Worm (Caenorhabditis elegans) whole organism, L4 larva: ENCODE data around the gene orc-2.

Experiments used
- F26F4.8 ChIP-seq: fragments of 200-800 bp; sonication (Bioruptor generic); conservative IDR thresholded peaks from 2 replicates; pipeline ENCODE4 v1.3.6; 2022; ENCODE audit warnings: missing genetic modification characterization, missing compliant biosample characterization
- F49E8.2 ChIP-seq: sonication (generic microtip); optimal IDR thresholded peaks from 2 replicates; lab custom pipeline; 2016; ENCODE audit warnings: missing compliant biosample characterization, mild to moderate bottlenecking, missing genetic modification characterization, borderline replicate concordance
- T20F7.1 ChIP-seq: fragments of 200-800 bp; sonication (Bioruptor generic); optimal IDR thresholded peaks from 2 replicates; lab custom pipeline; 2018; ENCODE audit warnings: mild to moderate bottlenecking, missing genetic modification characterization, missing compliant biosample characterization
- Y48G9A.11 ChIP-seq: fragments of 200-800 bp; sonication (Bioruptor generic); IDR thresholded peaks from 2 replicates; pipeline ENCODE4 v1.3.6; 2022; ENCODE audit warnings: missing genetic modification reagents, missing genetic modification characterization, missing compliant biosample characterization
- Y5F2A.4 ChIP-seq: fragments of 200-800 bp; sonication (Bioruptor generic); optimal IDR thresholded peaks from 2 replicates; lab custom pipeline; 2018; ENCODE audit warnings: mild to moderate bottlenecking, missing genetic modification characterization, missing compliant biosample characterization
- ZK337.2 ChIP-seq: fragments of 200-800 bp; sonication (Bioruptor generic); IDR thresholded peaks from 2 replicates; pipeline ENCODE4 v1.3.6; 2022; ENCODE audit warnings: missing genetic modification reagents, missing genetic modification characterization, missing compliant biosample characterization
- ZK546.5 ChIP-seq, 2 experiments: sonication (generic microtip); optimal IDR thresholded peaks; 2 replicates each; lab custom pipeline; 2017; ENCODE audit warnings: missing biosample characterization in 2 of 2, missing genetic modification characterization in 2 of 2
- aha-1 ChIP-seq: fragments of 150-350 bp; peaks from one replicate; lab custom pipeline; 2014; ENCODE audit warnings: missing biosample characterization, missing genetic modification characterization
- arid-1 ChIP-seq: fragments of 200-800 bp; sonication (Bioruptor generic); conservative IDR thresholded peaks from 2 replicates; pipeline ENCODE4 v1.3.6; 2022; ENCODE audit warnings: missing genetic modification reagents, missing genetic modification characterization, missing compliant biosample characterization
- ceh-62 ChIP-seq: sonication (generic microtip); optimal IDR thresholded peaks from 2 replicates; lab custom pipeline; 2017; ENCODE audit warnings: missing biosample characterization, missing genetic modification characterization
- ceh-82 ChIP-seq: sonication (generic microtip); optimal IDR thresholded peaks from 2 replicates; lab custom pipeline; 2017; ENCODE audit warnings: missing biosample characterization, missing genetic modification characterization
- cey-2 ChIP-seq: sonication (generic microtip); optimal IDR thresholded peaks from 3 replicates; lab custom pipeline; 2017; ENCODE audit warnings: missing genetic modification characterization, mild to moderate bottlenecking, missing compliant biosample characterization, antibody characterized with exemption, borderline replicate concordance; ENCODE audit not compliant: insufficient read depth
- daf-12 ChIP-seq: fragments of 150-350 bp; optimal IDR thresholded peaks from 2 replicates; lab custom pipeline; 2014; ENCODE audit warnings: missing biosample characterization, missing genetic modification reagents, missing genetic modification characterization
- daf-16 ChIP-seq, 3 experiments: sonication (generic microtip); optimal IDR thresholded peaks; 2 replicates each; lab custom pipeline; 2016 to 2017; ENCODE audit warnings: missing genetic modification characterization in 3 of 3, missing genetic modification reagents in 3 of 3, mild to moderate bottlenecking in 2 of 3, missing compliant biosample characterization in 2 of 3, missing biosample characterization in 1 of 3, moderate library complexity in 1 of 3
- daf-19 ChIP-seq: fragments of 200-800 bp; sonication (Bioruptor generic); conservative IDR thresholded peaks from 2 replicates; pipeline ENCODE4 v1.3.6; 2022; ENCODE audit warnings: missing genetic modification characterization, missing compliant biosample characterization
- daf-8 ChIP-seq: fragments of 200-800 bp; sonication (Bioruptor generic); IDR thresholded peaks from 2 replicates; pipeline ENCODE4 v1.3.6; 2022; ENCODE audit warnings: missing genetic modification characterization, missing compliant biosample characterization
- dmd-6 ChIP-seq: fragments of 200-800 bp; sonication (Bioruptor generic); IDR thresholded peaks from 2 replicates; pipeline ENCODE4 v1.3.6; 2022; ENCODE audit warnings: missing genetic modification reagents, missing genetic modification characterization, missing compliant biosample characterization
- dmd-8 ChIP-seq: fragments of 200-800 bp; sonication (Bioruptor generic); IDR thresholded peaks from 2 replicates; pipeline ENCODE4 v1.3.6; 2022; ENCODE audit warnings: missing genetic modification characterization, missing compliant biosample characterization
- egl-27 ChIP-seq: sonication (generic microtip); optimal IDR thresholded peaks from 3 replicates; lab custom pipeline; 2017; ENCODE audit warnings: missing biosample characterization, missing genetic modification reagents, missing genetic modification characterization
- egl-43 ChIP-seq: fragments of 200-800 bp; sonication (Bioruptor generic); IDR thresholded peaks from 2 replicates; pipeline ENCODE4 v1.3.6; 2022; ENCODE audit warnings: missing genetic modification reagents, missing genetic modification characterization, missing compliant biosample characterization
- jun-1 ChIP-seq: fragments of 150-350 bp; optimal IDR thresholded peaks from 2 replicates; lab custom pipeline; 2014; ENCODE audit warnings: missing biosample characterization, missing genetic modification reagents, missing genetic modification characterization
- lim-7 ChIP-seq: fragments of 200-800 bp; sonication (Bioruptor generic); IDR thresholded peaks from 2 replicates; pipeline ENCODE4 v1.3.6; 2022; ENCODE audit warnings: missing genetic modification characterization, missing compliant biosample characterization
- lin-1 ChIP-seq: fragments of 200-800 bp; sonication (Bioruptor generic); IDR thresholded peaks from 2 replicates; pipeline ENCODE4 v1.3.6; 2022; ENCODE audit warnings: missing genetic modification reagents, missing genetic modification characterization, missing compliant biosample characterization
- lin-13 ChIP-seq: fragments of 150-350 bp; optimal IDR thresholded peaks from 2 replicates; lab custom pipeline; 2014; ENCODE audit warnings: missing biosample characterization, missing genetic modification reagents, missing genetic modification characterization
- lin-38 ChIP-seq: fragments of 200-800 bp; sonication (Bioruptor generic); IDR thresholded peaks from 2 replicates; pipeline ENCODE4 v1.3.6; 2022; ENCODE audit warnings: missing genetic modification reagents, missing genetic modification characterization, missing compliant biosample characterization
- lin-39 ChIP-seq: fragments of 150-350 bp; optimal IDR thresholded peaks from 2 replicates; lab custom pipeline; 2014; ENCODE audit warnings: missing biosample characterization, missing genetic modification reagents, missing genetic modification characterization
- lir-3 ChIP-seq: sonication (generic microtip); optimal IDR thresholded peaks from 2 replicates; lab custom pipeline; 2016; ENCODE audit warnings: mild to moderate bottlenecking, missing genetic modification characterization, missing compliant biosample characterization
- lsy-2 ChIP-seq, 2 experiments: fragments of 150-350 bp in 1 of 2; sonication (generic microtip) in 1 of 2; optimal IDR thresholded peaks; 2 replicates each; lab custom pipeline; 2014 to 2017; ENCODE audit warnings: missing biosample characterization in 2 of 2, missing genetic modification characterization in 2 of 2
- madf-5 ChIP-seq, 2 experiments: fragments of 200-800 bp; sonication (Bioruptor generic); IDR thresholded peaks; 2 replicates each; pipeline ENCODE4 v1.3.6; 2022; ENCODE audit warnings: missing compliant biosample characterization in 2 of 2, missing genetic modification characterization in 2 of 2
- mdl-1 ChIP-seq, 2 experiments: fragments of 150-350 bp in 1 of 2; sonication (generic microtip) in 1 of 2; optimal IDR thresholded peaks; 2 replicates each; lab custom pipeline; 2014 to 2017; ENCODE audit warnings: missing biosample characterization in 2 of 2, missing genetic modification characterization in 2 of 2
- mep-1 ChIP-seq: fragments of 150-350 bp; sonication (generic microtip); optimal IDR thresholded peaks from 3 replicates; lab custom pipeline; 2014; ENCODE audit warnings: missing biosample characterization, missing genetic modification characterization
- nhr-102 ChIP-seq: sonication (generic microtip); optimal IDR thresholded peaks from 2 replicates; lab custom pipeline; 2016; ENCODE audit warnings: mild to moderate bottlenecking, missing genetic modification characterization, moderate library complexity, missing compliant biosample characterization
- nhr-25 ChIP-seq: sonication (generic microtip); optimal IDR thresholded peaks from 2 replicates; lab custom pipeline; 2017; ENCODE audit warnings: missing genetic modification characterization, mild to moderate bottlenecking, missing compliant biosample characterization, antibody characterized with exemption, moderate library complexity, borderline replicate concordance; ENCODE audit not compliant: insufficient read depth
- nhr-42 ChIP-seq: fragments of 200-800 bp; sonication (Bioruptor generic); IDR thresholded peaks from 2 replicates; pipeline ENCODE4 v1.3.6; 2022; ENCODE audit warnings: missing genetic modification characterization, missing compliant biosample characterization
- nhr-6 ChIP-seq: fragments of 150-350 bp; optimal IDR thresholded peaks from 2 replicates; lab custom pipeline; 2014; ENCODE audit warnings: missing biosample characterization, missing genetic modification characterization
- nhr-76 ChIP-seq: fragments of 150-350 bp; optimal IDR thresholded peaks from 2 replicates; lab custom pipeline; 2014; ENCODE audit warnings: missing biosample characterization, missing genetic modification characterization
- pha-4 ChIP-seq, 2 experiments: fragments of 150-350 bp in 1 of 2; fragments of 200-800 bp in 1 of 2; sonication (Bioruptor generic) in 1 of 2; IDR thresholded peaks in 1 of 2; optimal IDR thresholded peaks in 1 of 2; 2 replicates each; pipeline versions ENCODE4 v1.3.6 to Lab custom; 2014 to 2022; ENCODE audit warnings: missing genetic modification characterization in 2 of 2, missing genetic modification reagents in 2 of 2, missing biosample characterization in 1 of 2, missing compliant biosample characterization in 1 of 2
- php-3 ChIP-seq: fragments of 200-800 bp; sonication (Bioruptor generic); IDR thresholded peaks from 2 replicates; pipeline ENCODE4 v1.3.6; 2022; ENCODE audit warnings: missing genetic modification reagents, missing genetic modification characterization, missing compliant biosample characterization
- rbr-2 ChIP-seq: sonication (generic microtip); optimal IDR thresholded peaks from 2 replicates; lab custom pipeline; 2016; ENCODE audit warnings: missing genotype, missing genetic modification characterization, missing compliant biosample characterization
- sdz-12 ChIP-seq: fragments of 200-800 bp; sonication (Bioruptor generic); optimal IDR thresholded peaks from 2 replicates; lab custom pipeline; 2018; ENCODE audit warnings: mild to moderate bottlenecking, missing genetic modification characterization, missing compliant biosample characterization
- skn-1 ChIP-seq: fragments of 150-350 bp; optimal IDR thresholded peaks from 2 replicates; lab custom pipeline; 2014; ENCODE audit warnings: missing biosample characterization, missing genetic modification characterization
- spr-1 ChIP-seq: sonication (generic microtip); optimal IDR thresholded peaks from 2 replicates; lab custom pipeline; 2016; ENCODE audit warnings: mild to moderate bottlenecking, missing genetic modification characterization, missing compliant biosample characterization
- tra-1 ChIP-seq: fragments of 200-800 bp; sonication (Bioruptor generic); IDR thresholded peaks from 2 replicates; pipeline ENCODE4 v1.3.6; 2022; ENCODE audit warnings: missing genetic modification reagents, missing genetic modification characterization, missing compliant biosample characterization
- unc-130 ChIP-seq: sonication (generic microtip); optimal IDR thresholded peaks from 2 replicates; lab custom pipeline; 2016; ENCODE audit warnings: missing genetic modification reagents, missing genetic modification characterization, missing compliant biosample characterization
- unc-39 ChIP-seq: sonication (generic microtip); optimal IDR thresholded peaks from 2 replicates; lab custom pipeline; 2017; ENCODE audit warnings: missing biosample characterization, missing genetic modification characterization
- vab-7 ChIP-seq: fragments of 200-800 bp; sonication (Bioruptor generic); IDR thresholded peaks from 2 replicates; pipeline ENCODE4 v1.3.6; 2022; ENCODE audit warnings: missing genetic modification reagents, missing genetic modification characterization, missing compliant biosample characterization
- zag-1 ChIP-seq: fragments of 150-350 bp; optimal IDR thresholded peaks from 2 replicates; lab custom pipeline; 2014; ENCODE audit warnings: missing biosample characterization, missing genetic modification characterization
- zfp-2 ChIP-seq: sonication (generic microtip); optimal IDR thresholded peaks from 2 replicates; lab custom pipeline; 2016; ENCODE audit warnings: mild to moderate bottlenecking, missing genetic modification characterization, missing compliant biosample characterization
- zip-11 ChIP-seq: fragments of 200-800 bp; sonication (Bioruptor generic); IDR thresholded peaks from 2 replicates; pipeline ENCODE4 v1.3.6; 2022; ENCODE audit warnings: missing genetic modification characterization, missing compliant biosample characterization
- zip-2 ChIP-seq: fragments of 150-350 bp; optimal IDR thresholded peaks from 2 replicates; lab custom pipeline; 2014; ENCODE audit warnings: missing biosample characterization, missing genetic modification characterization
- ztf-7 ChIP-seq: fragments of 150-350 bp; optimal IDR thresholded peaks from 2 replicates; lab custom pipeline; 2014; ENCODE audit warnings: missing biosample characterization, missing genetic modification characterization

orc-2 gene

DNA sequence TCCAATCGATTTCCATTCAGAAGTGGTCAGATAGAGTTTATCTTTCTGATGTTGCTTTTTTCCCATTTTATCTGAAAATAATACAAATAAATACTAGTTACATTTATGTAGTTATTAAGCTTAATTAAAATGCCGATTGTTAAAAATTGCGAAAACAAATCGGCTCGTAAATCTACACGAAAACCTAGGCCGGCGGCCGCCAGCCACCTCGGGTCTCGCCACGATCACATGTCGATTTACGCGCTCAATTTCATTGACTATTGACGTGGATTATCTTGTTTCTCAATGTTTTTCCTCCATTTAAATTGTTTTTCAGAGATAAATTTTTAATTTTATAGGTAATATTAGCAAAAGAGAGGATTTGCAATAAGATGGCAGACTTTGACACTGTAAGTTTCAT lies 1.2 kb upstream of the orc-2 start, which contains the start of the genes cyn-4 and copz-1 (continued):
- no peak for TF ChIP-seq daf-8
- peak; percentile 76 for TF ChIP-seq ZK337.2 (GFP tag; lab: Robert Waterston, UW)
- no peak for TF ChIP-seq egl-27 (tag; lab: Kevin White, UChicago)
- TF ChIP-seq ceh-82 (tag; lab: Kevin White, UChicago), result no peak
- no peak for TF ChIP-seq mdl-1 (tag; optimal IDR thresholded peaks at IDR 0.05; lab: Kevin White, UChicago)
- TF ChIP-seq unc-130 (GFP tag; lab: Kevin White, UChicago), result peak; percentile 92
- TF ChIP-seq ceh-62, result no peak
- no peak for TF ChIP-seq Y5F2A.4 (GFP tag; lab: Kevin White, UChicago)
- TF ChIP-seq arid-1 (GFP tag; lab: Robert Waterston, UW), result peak; percentile 40; the same call in 1 of the 2 replicates
- no peak for TF ChIP-seq sdz-12 (GFP tag; lab: Kevin White, UChicago)
- TF ChIP-seq ztf-7, result no peak
- TF ChIP-seq zip-2 (tag; lab: Kevin White, UChicago), result no peak
- TF ChIP-seq lsy-2 (tag; optimal IDR thresholded peaks at IDR 0.05; lab: Kevin White, UChicago), result peak; percentile 50 to 94
- no peak for TF ChIP-seq nhr-102 (tag; lab: Kevin White, UChicago)
- peak; percentile 81 for TF ChIP-seq aha-1
- TF ChIP-seq dmd-6 (GFP tag; lab: Robert Waterston, UW), result peak; percentile 32; the same call in 1 of the 2 replicates
- TF ChIP-seq lin-39 (tag; lab: Kevin White, UChicago), result no peak
- no peak for TF ChIP-seq F26F4.8 (GFP tag; lab: Robert Waterston, UW)
- no peak for TF ChIP-seq daf-12 (tag; lab: Kevin White, UChicago)
- TF ChIP-seq lin-1, result no peak
- TF ChIP-seq dmd-8 (GFP tag; lab: Robert Waterston, UW), result no peak
- no peak for TF ChIP-seq zip-11 (GFP tag; lab: Robert Waterston, UW)
- no peak for TF ChIP-seq Y48G9A.11 (GFP tag; lab: Robert Waterston, UW)
- TF ChIP-seq ZK546.5 (tag; optimal IDR thresholded peaks at IDR 0.05; lab: Kevin White, UChicago), result no peak
- TF ChIP-seq nhr-6 (tag; lab: Kevin White, UChicago), result peak; percentile 66
- TF ChIP-seq lim-7 (GFP tag; lab: Robert Waterston, UW), result no peak
- no peak for TF ChIP-seq unc-39 (tag; lab: Kevin White, UChicago)
- TF ChIP-seq spr-1 (tag; lab: Kevin White, UChicago), result peak; percentile 10
- TF ChIP-seq nhr-25 (tag; lab: Kevin White, UChicago), result peak; percentile 15
- TF ChIP-seq zag-1 (tag; lab: Kevin White, UChicago), result no peak
- no peak for TF ChIP-seq lir-3 (tag; lab: Kevin White, UChicago)
- TF ChIP-seq lin-38 (GFP tag; lab: Robert Waterston, UW), result peak; percentile 69
- peak; percentile 38 for TF ChIP-seq lin-13 (GFP tag; lab: Kevin White, UChicago)
- TF ChIP-seq cey-2 (tag; lab: Kevin White, UChicago), result no peak
- TF ChIP-seq zfp-2 (tag; lab: Kevin White, UChicago), result no peak
- TF ChIP-seq tra-1 (GFP tag; lab: Robert Waterston, UW), result no peak
- TF ChIP-seq php-3 (GFP tag; lab: Robert Waterston, UW), result no peak
- no peak for TF ChIP-seq jun-1 (tag; lab: Kevin White, UChicago)
- no peak for TF ChIP-seq nhr-76 (tag; lab: Kevin White, UChicago)
- no peak for TF ChIP-seq nhr-42
- TF ChIP-seq egl-43 (GFP tag; lab: Robert Waterston, UW), result no peak
- no peak for TF ChIP-seq skn-1 (tag; lab: Kevin White, UChicago)
- TF ChIP-seq madf-5 (GFP tag; IDR thresholded peaks at IDR 0.05; lab: Robert Waterston, UW), result no peak
- TF ChIP-seq daf-19 (GFP tag; lab: Robert Waterston, UW), result no peak
- TF ChIP-seq daf-16 (GFP tag; optimal IDR thresholded peaks at IDR 0.05; lab: Kevin White, UChicago), result no peak
- TF ChIP-seq daf-16 (tag; optimal IDR thresholded peaks at IDR 0.05; lab: Kevin White, UChicago), result peak; percentile 51
- peak; percentile 35 for TF ChIP-seq T20F7.1 (GFP tag; lab: Kevin White, UChicago)
- no peak for TF ChIP-seq vab-7 (GFP tag; lab: Robert Waterston, UW)
- peak; percentile 69 for TF ChIP-seq rbr-2 (tag; lab: Kevin White, UChicago)
- TF ChIP-seq mep-1, result peak; percentile 57
- no peak for TF ChIP-seq F49E8.2 (tag; lab: Kevin White, UChicago)
- TF ChIP-seq pha-4 (GFP tag; IDR thresholded peaks at IDR 0.05; lab: Robert Waterston, UW), result no peak
- TF ChIP-seq pha-4 (tag; optimal IDR thresholded peaks at IDR 0.05; lab: Kevin White, UChicago), result no peak
